Worm (Caenorhabditis elegans) whole organism, L2 larva: Measurements from ENCODE around the gene srj-37.

ENCODE experiments used
- C34F6.9 ChIP-seq: fragments of 150-350 bp; optimal IDR thresholded peaks from 2 replicates; lab custom pipeline; 2014; ENCODE audit warnings: missing biosample characterization, missing genetic modification characterization
- F13H6.1 ChIP-seq: sonication (generic microtip); optimal IDR thresholded peaks from 2 replicates; lab custom pipeline; 2016; ENCODE audit warnings: missing genetic modification characterization, missing compliant biosample characterization
- Y55F3AM.14 ChIP-seq: fragments of 200-800 bp; sonication (Bioruptor generic); optimal IDR thresholded peaks from 2 replicates; lab custom pipeline; 2018; ENCODE audit warnings: mild to moderate bottlenecking, missing genetic modification characterization, missing compliant biosample characterization
- alr-1 ChIP-seq: fragments of 150-350 bp; optimal IDR thresholded peaks from 2 replicates; lab custom pipeline; 2014; ENCODE audit warnings: missing biosample characterization, missing genetic modification characterization
- ama-1 ChIP-seq: fragments of 150-350 bp; optimal IDR thresholded peaks from 2 replicates; lab custom pipeline; 2018; ENCODE audit warnings: inconsistent platforms
- ceh-16 ChIP-seq: fragments of 150-350 bp; optimal IDR thresholded peaks from 2 replicates; lab custom pipeline; 2014; ENCODE audit warnings: missing biosample characterization, missing genetic modification characterization
- crh-2 ChIP-seq: sonication (generic microtip); optimal IDR thresholded peaks from 2 replicates; lab custom pipeline; 2017; ENCODE audit warnings: missing biosample characterization, missing genetic modification characterization
- dmd-4 ChIP-seq: sonication (generic microtip); optimal IDR thresholded peaks from 2 replicates; lab custom pipeline; 2017; ENCODE audit warnings: missing biosample characterization, missing genetic modification characterization
- egl-27 ChIP-seq: sonication (generic microtip); optimal IDR thresholded peaks from 3 replicates; lab custom pipeline; 2017; ENCODE audit warnings: missing biosample characterization, missing genetic modification reagents, missing genetic modification characterization
- elt-1 ChIP-seq: fragments of 150-350 bp; optimal IDR thresholded peaks from 2 replicates; lab custom pipeline; 2014; ENCODE audit warnings: missing biosample characterization, missing genetic modification characterization
- gmeb-1 ChIP-seq: fragments of 150-350 bp; optimal IDR thresholded peaks from 2 replicates; lab custom pipeline; 2014; ENCODE audit warnings: missing biosample characterization, missing genetic modification characterization
- lin-11 ChIP-seq: fragments of 150-350 bp; sonication (generic microtip); optimal IDR thresholded peaks from 2 replicates; lab custom pipeline; 2014; ENCODE audit warnings: missing biosample characterization, missing genetic modification characterization, inconsistent platforms, mixed read lengths
- lin-39 ChIP-seq: fragments of 150-350 bp; optimal IDR thresholded peaks from 2 replicates; lab custom pipeline; 2014; ENCODE audit warnings: missing biosample characterization, missing genetic modification reagents, missing genetic modification characterization
- lsy-2 ChIP-seq, 2 experiments: fragments of 150-350 bp in 1 of 2; sonication (generic microtip) in 1 of 2; optimal IDR thresholded peaks; 2 replicates each; lab custom pipeline; 2014 to 2017; ENCODE audit warnings: missing biosample characterization in 2 of 2, missing genetic modification characterization in 2 of 2
- mab-5 ChIP-seq: fragments of 150-350 bp; optimal IDR thresholded peaks from 2 replicates; lab custom pipeline; 2014; ENCODE audit warnings: missing biosample characterization, missing genetic modification characterization
- mdl-1 ChIP-seq, 2 experiments: fragments of 150-350 bp in 1 of 2; sonication (generic microtip) in 1 of 2; optimal IDR thresholded peaks; 2 replicates each; lab custom pipeline; 2017; ENCODE audit warnings: missing biosample characterization in 2 of 2, missing genetic modification characterization in 2 of 2
- nhr-10 ChIP-seq: sonication (generic microtip); optimal IDR thresholded peaks from 2 replicates; lab custom pipeline; 2017; ENCODE audit warnings: missing biosample characterization, missing genetic modification characterization
- nhr-11 ChIP-seq: fragments of 150-350 bp; optimal IDR thresholded peaks from 2 replicates; lab custom pipeline; 2014; ENCODE audit warnings: missing biosample characterization, missing genetic modification characterization
- nhr-12 ChIP-seq: fragments of 150-350 bp; optimal IDR thresholded peaks from 2 replicates; lab custom pipeline; 2014; ENCODE audit warnings: missing biosample characterization, missing genetic modification characterization
- nhr-129 ChIP-seq: fragments of 150-350 bp; optimal IDR thresholded peaks from 2 replicates; lab custom pipeline; 2014; ENCODE audit warnings: missing biosample characterization, missing genetic modification characterization
- nhr-21 ChIP-seq: fragments of 150-350 bp; optimal IDR thresholded peaks from 2 replicates; lab custom pipeline; 2014; ENCODE audit warnings: missing biosample characterization, missing genetic modification characterization
- nhr-23 ChIP-seq: fragments of 150-350 bp; optimal IDR thresholded peaks from 2 replicates; lab custom pipeline; 2014; ENCODE audit warnings: missing biosample characterization, missing genetic modification reagents, missing genetic modification characterization
- nhr-77 ChIP-seq: fragments of 150-350 bp; optimal IDR thresholded peaks from 2 replicates; lab custom pipeline; 2014; ENCODE audit warnings: missing biosample characterization, missing genetic modification characterization
- skn-1 ChIP-seq: sonication (generic microtip); optimal IDR thresholded peaks from 2 replicates; lab custom pipeline; 2017; ENCODE audit warnings: missing biosample characterization, missing genetic modification characterization
- sma-3 ChIP-seq: sonication (generic microtip); optimal IDR thresholded peaks from 2 replicates; lab custom pipeline; 2016; ENCODE audit warnings: missing genetic modification reagents, missing genetic modification characterization, missing compliant biosample characterization
- sma-9 ChIP-seq, 2 experiments: fragments of 150-350 bp in 1 of 2; sonication (generic microtip) in 1 of 2; optimal IDR thresholded peaks; 2 replicates each; lab custom pipeline; 2014 to 2016; ENCODE audit warnings: missing genetic modification characterization in 2 of 2, mild to moderate bottlenecking in 1 of 2, missing biosample characterization in 1 of 2, missing compliant biosample characterization in 1 of 2, missing genetic modification reagents in 1 of 2, moderate library complexity in 1 of 2
- snpc-4 ChIP-seq: fragments of 150-350 bp; optimal IDR thresholded peaks from 2 replicates; lab custom pipeline; 2014; ENCODE audit warnings: missing biosample characterization, missing genetic modification characterization
- unc-39 ChIP-seq: fragments of 150-350 bp; optimal IDR thresholded peaks from 2 replicates; lab custom pipeline; 2014; ENCODE audit warnings: missing biosample characterization, missing genetic modification characterization
- unc-55 ChIP-seq: fragments of 150-350 bp; sonication (generic microtip); optimal IDR thresholded peaks from 3 replicates; lab custom pipeline; 2014; ENCODE audit warnings: missing biosample characterization, missing genetic modification reagents, missing genetic modification characterization
- zag-1 ChIP-seq: fragments of 150-350 bp; optimal IDR thresholded peaks from 2 replicates; lab custom pipeline; 2014; ENCODE audit warnings: missing biosample characterization, missing genetic modification characterization
- ztf-1 ChIP-seq: fragments of 200-800 bp; sonication (Bioruptor generic); conservative IDR thresholded peaks from 2 replicates; pipeline ENCODE4 v1.3.6; 2022; ENCODE audit warnings: missing genetic modification characterization, missing compliant biosample characterization
- ztf-4 ChIP-seq: fragments of 150-350 bp; optimal IDR thresholded peaks from 2 replicates; lab custom pipeline; 2014; ENCODE audit warnings: missing biosample characterization, missing genetic modification characterization

Gene srj-37

ce11 chrV:654402-654801, 16.0 kb downstream of the srj-37 start, which contains the start of gene srj-6:
TSS of gene srj-6 (minus strand) at chrV:654502.
- TF ChIP-seq nhr-129 (tag; lab: Kevin White, UChicago): no peak
- no peak for TF ChIP-seq unc-39 (tag; lab: Kevin White, UChicago)
- TF ChIP-seq Y55F3AM.14 (GFP tag; lab: Kevin White, UChicago): no peak
- TF ChIP-seq crh-2 (tag; lab: Kevin White, UChicago): no peak
- TF ChIP-seq elt-1 (tag; lab: Kevin White, UChicago): no peak
- TF ChIP-seq F13H6.1 (tag; lab: Kevin White, UChicago): no peak
- no peak for TF ChIP-seq nhr-12
- TF ChIP-seq nhr-11 (tag; lab: Kevin White, UChicago): no peak
- no peak for TF ChIP-seq snpc-4 (tag; lab: Kevin White, UChicago)
- no peak for TF ChIP-seq lin-39 (tag; lab: Kevin White, UChicago)
- no peak for TF ChIP-seq nhr-23 (tag; lab: Kevin White, UChicago)
- no peak for TF ChIP-seq dmd-4 (tag; lab: Kevin White, UChicago)
- TF ChIP-seq egl-27: no peak
- TF ChIP-seq mdl-1 (tag; optimal IDR thresholded peaks at IDR 0.05; lab: Kevin White, UChicago): no peak
- no peak for TF ChIP-seq alr-1
- no peak for TF ChIP-seq lsy-2 (tag; optimal IDR thresholded peaks at IDR 0.05; lab: Kevin White, UChicago)
- TF ChIP-seq lin-11 (tag; lab: Kevin White, UChicago): no peak
- no peak for TF ChIP-seq C34F6.9 (tag; lab: Kevin White, UChicago)
- no peak for TF ChIP-seq skn-1
- no peak for TF ChIP-seq ztf-4

- no peak for TF ChIP-seq ceh-16 (tag; lab: Kevin White, UChicago)
- no peak for TF ChIP-seq unc-55 (GFP tag; lab: Kevin White, UChicago)
- TF ChIP-seq skn-1: no peak
- no peak for TF ChIP-seq lin-11 (tag; lab: Kevin White, UChicago)
- no peak for TF ChIP-seq F13H6.1 (tag; lab: Kevin White, UChicago)
- no peak for TF ChIP-seq ama-1 (lab: Kevin White, UChicago)
- no peak for TF ChIP-seq unc-39 (tag; lab: Kevin White, UChicago)
- no peak for TF ChIP-seq lin-39 (tag; lab: Kevin White, UChicago)
- no peak for TF ChIP-seq lsy-2 (tag; optimal IDR thresholded peaks at IDR 0.05; lab: Kevin White, UChicago)
- no peak for TF ChIP-seq nhr-23 (tag; lab: Kevin White, UChicago)
- TF ChIP-seq egl-27: no peak
- no peak for TF ChIP-seq gmeb-1 (tag; lab: Kevin White, UChicago)
- TF ChIP-seq elt-1 (tag; lab: Kevin White, UChicago): no peak
- no peak for TF ChIP-seq ztf-1 (GFP tag; lab: Robert Waterston, UW)
- TF ChIP-seq snpc-4 (tag; lab: Kevin White, UChicago): no peak
- TF ChIP-seq nhr-21 (tag; lab: Kevin White, UChicago): no peak
- TF ChIP-seq mdl-1 (tag; optimal IDR thresholded peaks at IDR 0.05; lab: Kevin White, UChicago): no peak
- no peak for TF ChIP-seq nhr-10 (tag; lab: Kevin White, UChicago)
- TF ChIP-seq sma-9 (GFP tag; optimal IDR thresholded peaks at IDR 0.05; lab: Kevin White, UChicago): no peak
- no peak for TF ChIP-seq sma-9 (tag; optimal IDR thresholded peaks at IDR 0.05; lab: Kevin White, UChicago)
- no peak for TF ChIP-seq mab-5 (tag; lab: Kevin White, UChicago)
Observed at ce11 chrV:655823-656222, 17.4 kb downstream of the srj-37 start, which contains the start of gene srh-245. TSS of gene srh-245 (minus strand) at chrV:655923.

ce11 chrV:657678-658077, 19.2 kb downstream of the srj-37 start, which contains the start of gene srh-246:
TSS of gene srh-246 (minus strand) at chrV:657778.
- TF ChIP-seq nhr-77: no peak
- no peak for TF ChIP-seq nhr-11 (tag; lab: Kevin White, UChicago)
- no peak for TF ChIP-seq lin-39 (tag; lab: Kevin White, UChicago)
- no peak for TF ChIP-seq sma-3
- no peak for TF ChIP-seq gmeb-1 (tag; lab: Kevin White, UChicago)

ce11 chrV:660210-660609, 21.8 kb downstream of the srj-37 start, which contains the start of gene F31F4.17:
TSS of gene F31F4.17 (minus strand) at chrV:660310.
- TF ChIP-seq nhr-12: no peak
- no peak for TF ChIP-seq elt-1 (tag; lab: Kevin White, UChicago)
- TF ChIP-seq ztf-4: no peak
- TF ChIP-seq nhr-23 (tag; lab: Kevin White, UChicago): no peak
- TF ChIP-seq nhr-11 (tag; lab: Kevin White, UChicago): no peak
- no peak for TF ChIP-seq ceh-16 (tag; lab: Kevin White, UChicago)
- TF ChIP-seq zag-1 (tag; lab: Kevin White, UChicago): no peak
- no peak for TF ChIP-seq nhr-77
- TF ChIP-seq, all 48 proteins: peak for 0

ce11 chrV:664337-664847, 26.0 kb downstream of the srj-37 start, which contains the start of the genes F31F4.11 and srh-266:
TSS of gene F31F4.11 (minus strand) at chrV:664437.
TSS of gene srh-266 (plus strand) at chrV:664797.
- TF ChIP-seq C34F6.9 (tag; lab: Kevin White, UChicago) (no peak), sma-3 (no peak), nhr-21 (tag; lab: Kevin White, UChicago) (no peak)
